Worm (Caenorhabditis elegans): ENCODE measurements around the gene ZC404.16.
A peak's percentile ranks its signal among the peaks of the same experiment; 100 is the strongest.

Gene ZC404.16

DNA sequence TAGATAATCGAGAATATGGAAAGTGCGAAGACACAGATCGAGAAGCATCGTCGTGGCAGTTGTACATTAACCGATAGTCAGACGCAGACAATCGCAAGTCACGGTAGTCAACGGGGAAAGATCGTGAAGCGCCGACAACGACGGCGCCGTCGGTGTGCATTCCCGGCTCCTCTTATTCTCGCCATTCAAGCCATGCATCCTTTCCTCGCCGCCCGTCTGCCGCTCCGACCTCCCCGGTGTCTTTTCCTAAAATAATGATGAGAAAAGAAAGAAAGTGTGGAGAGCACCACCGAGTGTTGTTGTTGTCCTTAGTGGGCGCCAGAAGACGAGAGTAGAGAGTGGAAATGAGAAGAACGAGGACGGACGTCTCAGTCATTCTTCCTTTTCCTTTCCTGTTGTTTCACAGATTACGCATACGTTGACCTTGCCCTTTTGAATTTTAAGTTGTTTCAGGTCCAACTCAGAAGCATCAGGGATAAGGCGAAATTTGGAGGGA lies 20.2 kb upstream of the ZC404.16 start, which contains the start of gene ZC404.1:
Gene ZC404.1 (plus strand): TSS at position 446 of the 496 bp plus-strand sequence.
- no peak for TF ChIP-seq mab-5 (tag; optimal IDR thresholded peaks at IDR 0.05)
- peak; percentile 38 for TF ChIP-seq unc-55 (GFP tag; optimal IDR thresholded peaks at IDR 0.05)
- TF ChIP-seq nhr-129 (tag; optimal IDR thresholded peaks at IDR 0.05), result peak; percentile 6
- peak; percentile 62 for TF ChIP-seq snpc-4 (tag; optimal IDR thresholded peaks at IDR 0.05)
- TF ChIP-seq lin-11 (tag; optimal IDR thresholded peaks at IDR 0.05), result no peak
- no peak for TF ChIP-seq nhr-6 (tag; optimal IDR thresholded peaks at IDR 0.05)
- peak; percentile 27 for TF ChIP-seq ceh-16 (tag; optimal IDR thresholded peaks at IDR 0.05)
- TF ChIP-seq lin-13 (GFP tag; optimal IDR thresholded peaks at IDR 0.05), result no peak
- no peak for TF ChIP-seq alr-1 (tag; optimal IDR thresholded peaks at IDR 0.05)
- TF ChIP-seq F13H6.1 (tag; optimal IDR thresholded peaks at IDR 0.05), result peak; percentile 34
- no peak for TF ChIP-seq fos-1 (tag; optimal IDR thresholded peaks at IDR 0.05)
- no peak for TF ChIP-seq nhr-10 (tag; optimal IDR thresholded peaks at IDR 0.05)

DNA sequence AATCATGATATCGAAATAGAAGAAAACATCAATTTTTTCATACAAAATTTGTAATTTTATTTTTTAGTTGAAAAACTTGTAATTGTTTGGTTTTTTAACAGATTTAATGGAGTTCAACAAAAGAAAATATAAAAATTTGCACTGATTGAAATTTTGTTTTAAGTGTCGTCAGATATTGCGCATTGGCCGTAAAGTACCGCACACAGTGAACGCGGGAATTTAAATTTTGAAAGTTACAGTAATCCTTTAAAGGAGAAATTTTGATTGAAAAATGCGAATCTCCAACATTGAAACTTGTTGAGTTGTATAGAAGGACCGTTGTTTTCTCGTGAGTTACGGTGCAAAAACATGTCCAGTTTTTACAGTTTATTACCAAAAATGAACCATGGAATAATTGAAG lies 19.3 kb upstream of the ZC404.16 start:
- TF ChIP-seq lsy-2 (tag; optimal IDR thresholded peaks at IDR 0.05), result peak in 1 of 2 experiments; percentile 27
- TF ChIP-seq nhr-237 (tag; optimal IDR thresholded peaks at IDR 0.05), result no peak

- TF ChIP-seq nhr-12 (tag; optimal IDR thresholded peaks at IDR 0.05) (no peak), alr-1 (tag; optimal IDR thresholded peaks at IDR 0.05) (no peak), sma-9 (GFP tag; optimal IDR thresholded peaks at IDR 0.05) (no peak), sma-9 (tag; optimal IDR thresholded peaks at IDR 0.05) (no peak)
Measured at ce11 chrV:6792565-6792964, 18.9 kb upstream of the ZC404.16 start, which contains the start of gene gck-2. gck-2 (minus strand) TSS chrV:6792665.

DNA sequence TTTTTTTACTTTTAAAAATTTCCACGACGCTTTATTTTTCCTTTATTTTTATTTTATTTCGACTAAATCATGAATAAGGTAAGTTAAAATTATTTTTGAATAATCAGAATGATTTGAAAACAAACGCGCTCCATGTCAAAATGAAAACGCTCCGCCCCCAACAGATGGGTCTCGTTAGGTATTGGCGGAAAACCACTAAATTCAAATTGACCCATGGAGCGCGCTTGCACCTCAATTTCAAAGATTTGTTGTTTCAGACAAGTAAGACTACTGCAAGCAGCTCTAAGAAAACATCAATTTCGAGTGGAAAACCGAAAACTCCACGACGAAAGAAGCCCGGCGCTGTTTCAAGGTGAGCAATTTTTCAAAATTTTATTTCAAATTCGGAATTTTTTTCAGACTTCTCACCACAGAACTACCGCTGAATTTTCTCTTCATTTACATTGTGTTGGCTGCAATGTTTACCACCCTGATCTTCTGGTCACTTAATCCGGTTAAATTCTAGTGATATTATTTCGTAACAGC lies 14.3 kb upstream of the ZC404.16 start, which contains the start of gene ZC404.2:
Gene ZC404.2 (plus strand): TSS at position 47 of the 525 bp plus-strand sequence.
- TF ChIP-seq lin-39 (tag; optimal IDR thresholded peaks at IDR 0.05) (no peak), nhr-23 (tag; optimal IDR thresholded peaks at IDR 0.05) (no peak), dmd-4 (tag; optimal IDR thresholded peaks at IDR 0.05) (no peak), C34F6.9 (tag; optimal IDR thresholded peaks at IDR 0.05) (no peak), lsy-2 (tag; optimal IDR thresholded peaks at IDR 0.05) (no peak), nhr-10 (tag; optimal IDR thresholded peaks at IDR 0.05) (no peak), unc-55 (GFP tag; optimal IDR thresholded peaks at IDR 0.05) (no peak), crh-2 (tag; optimal IDR thresholded peaks at IDR 0.05) (no peak), ztf-1 (GFP tag; conservative IDR thresholded peaks at IDR 0.05) (no peak), F13H6.1 (tag; optimal IDR thresholded peaks at IDR 0.05) (no peak), Y55F3AM.14 (GFP tag; optimal IDR thresholded peaks at IDR 0.05) (no peak), unc-62 (GFP tag; optimal IDR thresholded peaks at IDR 0.05) (no peak), nhr-6 (tag; optimal IDR thresholded peaks at IDR 0.05) (no peak), skn-1 (tag; optimal IDR thresholded peaks at IDR 0.05) (no peak), mab-5 (tag; optimal IDR thresholded peaks at IDR 0.05) (no peak), zag-1 (tag; optimal IDR thresholded peaks at IDR 0.05) (no peak)

DNA sequence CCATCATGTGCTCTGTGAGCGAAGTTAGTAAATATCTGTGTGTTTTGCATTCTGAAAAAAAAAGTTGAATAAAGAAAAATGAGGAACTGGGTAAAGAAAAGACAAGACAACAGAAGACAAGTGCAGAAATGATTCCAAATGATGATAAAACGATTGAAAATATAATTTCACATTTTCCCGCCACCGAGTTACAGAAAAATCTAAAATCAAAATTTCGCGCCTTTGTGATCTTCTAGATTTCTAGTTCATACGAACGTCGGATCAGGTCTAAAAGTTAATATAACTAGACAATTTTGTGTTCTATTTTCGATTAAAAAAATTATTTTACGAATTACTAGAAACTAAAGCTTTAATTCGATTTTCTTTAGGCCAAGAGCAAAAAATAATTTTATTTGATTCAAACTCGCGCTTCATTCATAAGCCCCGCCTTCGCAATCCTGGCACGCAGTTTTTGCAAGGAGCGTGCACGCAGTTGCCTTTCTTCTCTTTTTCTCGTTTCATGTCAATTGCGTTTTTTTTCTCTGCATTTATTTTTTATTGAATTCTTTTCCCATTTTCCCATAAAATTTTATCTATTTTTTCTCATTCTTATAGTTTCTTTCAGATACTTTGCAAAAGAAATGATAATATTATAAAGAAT lies 11.3 kb upstream of the ZC404.16 start, which contains the start of the genes spn-4 and spe-39:
Gene spn-4 (minus strand): TSS at position 51 of the 640 bp plus-strand sequence.
Gene spe-39 (plus strand): TSS at position 599 of the 640 bp plus-strand sequence.
- TF ChIP-seq unc-39 (tag; optimal IDR thresholded peaks at IDR 0.05) (no peak), blmp-1 (tag; optimal IDR thresholded peaks at IDR 0.05; ENCODE audit: insufficient read depth) (peak; percentile 24), Y55F3AM.14 (GFP tag; optimal IDR thresholded peaks at IDR 0.05) (no peak), zag-1 (tag; optimal IDR thresholded peaks at IDR 0.05) (peak; percentile 2), F13H6.1 (tag; optimal IDR thresholded peaks at IDR 0.05) (peak; percentile 74), gmeb-1 (tag; optimal IDR thresholded peaks at IDR 0.05) (peak; percentile 96), C34F6.9 (tag; optimal IDR thresholded peaks at IDR 0.05) (peak; percentile 80), mab-5 (tag; optimal IDR thresholded peaks at IDR 0.05) (peak; percentile 75), nhr-6 (tag; optimal IDR thresholded peaks at IDR 0.05) (no peak), sem-4 (tag; optimal IDR thresholded peaks at IDR 0.05) (peak; percentile 62), alr-1 (tag; optimal IDR thresholded peaks at IDR 0.05) (no peak), mbf-1 (tag; optimal IDR thresholded peaks at IDR 0.05) (no peak), lin-13 (GFP tag; optimal IDR thresholded peaks at IDR 0.05) (peak; percentile 64), ceh-16 (tag; optimal IDR thresholded peaks at IDR 0.05) (peak; percentile 38), crh-2 (tag; optimal IDR thresholded peaks at IDR 0.05) (peak; percentile 55), lsy-2 (tag; optimal IDR thresholded peaks at IDR 0.05) (peak; percentile 40 to 84), nhr-129 (tag; optimal IDR thresholded peaks at IDR 0.05) (peak; percentile 70), nhr-10 (tag; optimal IDR thresholded peaks at IDR 0.05) (no peak), sma-9 (GFP tag; optimal IDR thresholded peaks at IDR 0.05) (peak; percentile 88), sma-9 (tag; optimal IDR thresholded peaks at IDR 0.05) (no peak), fos-1 (tag; optimal IDR thresholded peaks at IDR 0.05) (peak; percentile 32), nhr-77 (tag; optimal IDR thresholded peaks at IDR 0.05) (no peak), nhr-237 (tag; optimal IDR thresholded peaks at IDR 0.05) (no peak), elt-3 (tag; optimal IDR thresholded peaks at IDR 0.05) (no peak), nhr-25 (tag; optimal IDR thresholded peaks at IDR 0.05) (no peak), elt-1 (tag; optimal IDR thresholded peaks at IDR 0.05) (no peak), aly-2 (tag; optimal IDR thresholded peaks at IDR 0.05) (no peak), peb-1 (tag; optimal IDR thresholded peaks at IDR 0.05) (no peak), sma-3 (GFP tag; optimal IDR thresholded peaks at IDR 0.05) (peak; percentile 71), mdl-1 (tag; optimal IDR thresholded peaks at IDR 0.05) (peak in 1 of 2 experiments; percentile 10), nhr-23 (tag; optimal IDR thresholded peaks at IDR 0.05) (no peak), lin-39 (tag; optimal IDR thresholded peaks at IDR 0.05) (no peak)
